Worm (Caenorhabditis elegans) whole organism, early embryonic: ENCODE results near the gene Y39G8C.2.

Experiments
- B0310.2 ChIP-seq: sonication (generic microtip); optimal IDR thresholded peaks from 2 replicates; lab custom pipeline; 2016; ENCODE audit warnings: mild to moderate bottlenecking, missing genetic modification characterization, missing compliant biosample characterization
- F13C5.2 ChIP-seq: sonication (generic microtip); optimal IDR thresholded peaks from 2 replicates; lab custom pipeline; 2017; ENCODE audit warnings: mild to moderate bottlenecking, missing genetic modification characterization, inconsistent platforms, missing compliant biosample characterization
- aly-1 ChIP-seq: sonication (generic microtip); optimal IDR thresholded peaks from 2 replicates; lab custom pipeline; 2016; ENCODE audit warnings: missing genetic modification characterization, missing compliant biosample characterization
- ama-1 ChIP-seq: fragments of 150-350 bp; optimal IDR thresholded peaks from 2 replicates; lab custom pipeline; 2014
- ceh-13 ChIP-seq: fragments of 200-800 bp; sonication (Bioruptor generic); optimal IDR thresholded peaks from 2 replicates; lab custom pipeline; 2018; ENCODE audit warnings: mild to moderate bottlenecking, missing genetic modification characterization, missing compliant biosample characterization
- ceh-36 ChIP-seq: sonication (generic microtip); optimal IDR thresholded peaks from 2 replicates; lab custom pipeline; 2016; ENCODE audit warnings: missing genetic modification characterization, inconsistent platforms, missing compliant biosample characterization
- ets-7 ChIP-seq: sonication (generic microtip); optimal IDR thresholded peaks from 2 replicates; lab custom pipeline; 2016; ENCODE audit warnings: missing genotype, missing genetic modification characterization, missing compliant biosample characterization
- flt-1 ChIP-seq: fragments of 200-800 bp; sonication (Bioruptor generic); IDR thresholded peaks from 2 replicates; pipeline ENCODE4 v1.3.6; 2022; ENCODE audit warnings: missing genetic modification characterization, missing compliant biosample characterization
- hmbx-1 ChIP-seq: sonication (generic microtip); optimal IDR thresholded peaks from 2 replicates; lab custom pipeline; 2016; ENCODE audit warnings: mild to moderate bottlenecking, missing genetic modification characterization, missing compliant biosample characterization
- hmg-4 ChIP-seq: fragments of 200-800 bp; sonication (Bioruptor generic); optimal IDR thresholded peaks from 2 replicates; lab custom pipeline; 2018; ENCODE audit warnings: mild to moderate bottlenecking, missing genetic modification characterization, missing compliant biosample characterization
- hnd-1 ChIP-seq: sonication (generic microtip); optimal IDR thresholded peaks from 2 replicates; lab custom pipeline; 2016; ENCODE audit warnings: missing genetic modification characterization, missing compliant biosample characterization
- pes-1 ChIP-seq: fragments of 200-800 bp; sonication (Bioruptor generic); IDR thresholded peaks from 2 replicates; pipeline ENCODE4 v1.3.6; 2022; ENCODE audit warnings: missing genetic modification reagents, missing genetic modification characterization, missing compliant biosample characterization
- scrt-1 ChIP-seq: fragments of 200-800 bp; sonication (Bioruptor generic); IDR thresholded peaks from 2 replicates; pipeline ENCODE4 v1.3.6; 2022; ENCODE audit warnings: missing genetic modification characterization, missing compliant biosample characterization
- sea-1 ChIP-seq: fragments of 200-800 bp; sonication (Bioruptor generic); conservative IDR thresholded peaks from 2 replicates; pipeline ENCODE4 v1.3.6; 2022; ENCODE audit warnings: missing genetic modification characterization, missing compliant biosample characterization
- tbx-11 ChIP-seq: fragments of 200-800 bp; sonication (Bioruptor generic); IDR thresholded peaks from 2 replicates; pipeline ENCODE4 v1.3.6; 2022; ENCODE audit warnings: missing genetic modification characterization, missing compliant biosample characterization
- tbx-37 ChIP-seq: fragments of 200-800 bp; sonication (Bioruptor generic); conservative IDR thresholded peaks from 2 replicates; pipeline ENCODE4 v1.3.6; 2022; ENCODE audit warnings: missing genetic modification reagents, missing genetic modification characterization, missing compliant biosample characterization
- tra-4 ChIP-seq: sonication (generic microtip); optimal IDR thresholded peaks from 2 replicates; lab custom pipeline; 2017; ENCODE audit warnings: missing genetic modification characterization, missing compliant biosample characterization

Gene Y39G8C.2

DNA sequence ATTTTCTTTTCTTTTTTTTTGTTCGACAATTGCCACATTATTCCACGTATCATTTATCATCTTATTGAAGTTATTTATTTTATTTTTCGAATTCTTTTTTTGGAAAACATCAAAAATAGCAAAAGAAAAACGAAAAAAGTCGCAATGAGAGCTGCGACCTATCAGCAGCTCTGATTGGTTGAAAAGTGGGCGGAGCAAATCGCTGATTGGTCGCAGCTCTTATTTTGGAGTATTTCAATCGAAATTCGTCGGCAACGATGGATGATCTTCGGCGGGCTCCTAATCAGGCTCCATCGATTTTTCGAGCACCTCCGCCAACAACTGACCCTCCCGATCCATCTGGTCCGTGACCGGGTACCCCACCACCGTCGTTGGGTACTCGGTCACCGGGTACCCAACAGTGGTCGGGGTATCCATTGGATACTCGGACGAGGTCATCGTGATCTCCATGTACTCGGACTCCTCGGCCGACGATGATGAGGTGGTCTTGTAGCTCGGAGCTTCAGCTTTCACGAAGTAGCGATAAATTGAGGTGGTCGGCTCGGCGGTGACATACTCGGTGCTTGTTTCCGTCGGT, 7.5 kb downstream of the Y39G8C.2 start:
- TF ChIP-seq aly-1 (tag; lab: Kevin White, UChicago): no peak

DNA sequence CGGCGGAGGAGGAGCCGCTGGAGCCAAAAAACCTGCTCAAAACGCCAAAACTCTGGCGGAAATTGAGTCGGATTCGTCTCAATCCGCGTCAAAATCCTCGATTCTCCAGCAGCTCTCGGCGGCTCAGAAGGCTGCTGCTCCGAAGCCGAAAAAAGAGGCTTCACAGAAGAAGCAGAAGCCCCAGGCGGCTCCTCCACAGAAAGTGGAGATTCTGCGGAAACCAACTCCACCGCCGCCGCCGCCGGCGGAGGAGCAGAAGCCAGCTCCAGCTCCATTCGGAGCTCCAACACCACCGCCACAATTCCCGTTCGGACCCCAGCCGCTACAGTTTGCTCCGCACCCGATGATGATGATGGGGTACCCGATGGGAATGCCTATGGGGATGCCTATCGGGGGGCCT, 10.5 kb downstream of the Y39G8C.2 start:
- TF ChIP-seq B0310.2 (no peak), aly-1 (tag; lab: Kevin White, UChicago) (no peak), hnd-1 (tag; lab: Kevin White, UChicago) (no peak), ceh-13 (GFP tag; lab: Kevin White, UChicago) (no peak), scrt-1 (no peak)

DNA sequence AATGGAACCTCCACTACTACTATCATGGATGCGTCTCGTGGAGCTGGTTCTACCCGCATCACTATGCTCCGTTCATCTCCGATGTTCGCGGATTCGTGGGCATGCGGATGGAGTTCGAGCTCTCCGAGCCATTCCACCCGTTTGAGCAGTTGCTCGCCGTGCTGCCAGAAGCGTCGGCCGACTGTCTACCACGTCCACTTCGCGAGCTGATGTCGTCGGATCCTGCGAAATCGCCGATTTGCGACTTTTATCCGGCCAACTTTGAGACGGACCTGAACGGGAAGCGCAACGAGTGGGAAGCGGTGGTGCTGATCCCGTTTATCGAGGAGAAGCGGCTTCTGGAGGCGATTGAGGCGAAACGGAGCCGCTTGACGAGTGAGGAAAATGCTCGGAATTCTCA, 19.6 kb downstream of the Y39G8C.2 start:
- no peak for TF ChIP-seq ceh-13 (GFP tag; lab: Kevin White, UChicago)
- no peak for TF ChIP-seq ama-1 (lab: Kevin White, UChicago)
- TF ChIP-seq tbx-37: no peak
- TF ChIP-seq flt-1 (GFP tag; lab: Robert Waterston, UW): no peak

ce11 chrII:14074825-14075224, 22.6 kb downstream of the Y39G8C.2 start:
- no peak for TF ChIP-seq tbx-37
- no peak for TF ChIP-seq ceh-13 (GFP tag; lab: Kevin White, UChicago)
- no peak for TF ChIP-seq scrt-1
- no peak for TF ChIP-seq hnd-1 (tag; lab: Kevin White, UChicago)
- TF ChIP-seq tra-4 (tag; lab: Kevin White, UChicago): no peak
- no peak for TF ChIP-seq pes-1 (GFP tag; lab: Robert Waterston, UW)
- no peak for TF ChIP-seq hmg-4
- no peak for TF ChIP-seq tbx-11 (GFP tag; lab: Robert Waterston, UW)
- no peak for TF ChIP-seq ets-7 (tag; lab: Kevin White, UChicago)
- TF ChIP-seq ama-1 (lab: Kevin White, UChicago): no peak
- no peak for TF ChIP-seq sea-1
- TF ChIP-seq F13C5.2: no peak
- TF ChIP-seq B0310.2: no peak
- no peak for TF ChIP-seq aly-1 (tag; lab: Kevin White, UChicago)
- TF ChIP-seq hmbx-1 (tag; lab: Kevin White, UChicago): no peak
- no peak for TF ChIP-seq ceh-36 (tag; lab: Kevin White, UChicago)

DNA sequence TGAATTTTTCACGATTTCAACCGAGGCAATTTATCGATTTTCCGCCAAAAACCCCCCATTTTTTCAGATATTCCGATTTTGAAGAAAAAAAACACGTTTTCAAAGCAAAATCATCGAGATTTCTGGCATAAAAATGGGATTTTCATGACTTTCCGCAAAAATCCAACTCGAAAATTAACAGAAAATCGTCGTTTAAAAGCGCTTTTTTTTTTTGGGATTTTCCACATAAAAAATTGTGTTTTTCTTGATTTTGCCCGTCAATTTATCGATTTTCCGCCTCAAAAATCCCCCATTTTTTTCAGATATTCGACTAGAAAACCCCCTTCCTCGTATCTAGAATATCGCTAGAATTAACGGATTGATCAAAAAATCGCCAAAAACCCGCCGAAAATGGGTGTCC, 28.8 kb downstream of the Y39G8C.2 start, which contains the start of gene xrn-1:
Gene xrn-1 (plus strand): TSS at position 301 of the 400 bp plus-strand sequence.
- TF ChIP-seq scrt-1: no peak
- no peak for TF ChIP-seq ceh-36 (tag; lab: Kevin White, UChicago)
- no peak for TF ChIP-seq B0310.2
- TF ChIP-seq hmg-4: no peak
- TF ChIP-seq hmbx-1 (tag; lab: Kevin White, UChicago): no peak
- TF ChIP-seq ama-1 (lab: Kevin White, UChicago): no peak
- no peak for TF ChIP-seq tbx-11 (GFP tag; lab: Robert Waterston, UW)
- no peak for TF ChIP-seq hnd-1 (tag; lab: Kevin White, UChicago)
- no peak for TF ChIP-seq sea-1
- no peak for TF ChIP-seq pes-1 (GFP tag; lab: Robert Waterston, UW)
- TF ChIP-seq aly-1 (tag; lab: Kevin White, UChicago): no peak
- TF ChIP-seq ceh-13 (GFP tag; lab: Kevin White, UChicago): no peak
- no peak for TF ChIP-seq flt-1 (GFP tag; lab: Robert Waterston, UW)
- no peak for TF ChIP-seq tbx-37
- TF ChIP-seq F13C5.2: no peak
- no peak for TF ChIP-seq ets-7 (tag; lab: Kevin White, UChicago)

ce11 chrII:14065486-14065885, 31.9 kb downstream of the Y39G8C.2 start:
- TF ChIP-seq tra-4 (tag; lab: Kevin White, UChicago) (no peak), ceh-13 (GFP tag; lab: Kevin White, UChicago) (no peak), ama-1 (lab: Kevin White, UChicago) (no peak)

DNA sequence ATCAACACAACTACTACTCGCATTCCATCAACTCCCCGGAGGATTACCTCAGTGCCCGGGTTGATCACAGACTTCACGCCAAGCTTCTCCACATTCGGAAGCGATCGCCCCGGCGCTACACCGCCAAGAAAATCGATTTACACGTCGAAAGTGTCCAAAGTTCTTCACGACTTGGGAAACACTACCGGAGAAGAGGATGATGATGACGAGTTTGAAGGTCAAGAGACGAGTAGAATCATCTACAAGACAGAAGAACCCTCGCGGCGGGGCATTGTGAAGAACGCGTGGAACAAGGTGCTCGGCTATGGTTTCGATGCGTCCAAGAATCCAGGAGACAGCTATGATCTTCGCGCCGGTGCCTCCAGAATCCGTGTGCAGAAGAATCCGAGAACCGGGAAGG, 33.4 kb downstream of the Y39G8C.2 start:
- no peak for TF ChIP-seq F13C5.2
- no peak for TF ChIP-seq ama-1 (lab: Kevin White, UChicago)

DNA sequence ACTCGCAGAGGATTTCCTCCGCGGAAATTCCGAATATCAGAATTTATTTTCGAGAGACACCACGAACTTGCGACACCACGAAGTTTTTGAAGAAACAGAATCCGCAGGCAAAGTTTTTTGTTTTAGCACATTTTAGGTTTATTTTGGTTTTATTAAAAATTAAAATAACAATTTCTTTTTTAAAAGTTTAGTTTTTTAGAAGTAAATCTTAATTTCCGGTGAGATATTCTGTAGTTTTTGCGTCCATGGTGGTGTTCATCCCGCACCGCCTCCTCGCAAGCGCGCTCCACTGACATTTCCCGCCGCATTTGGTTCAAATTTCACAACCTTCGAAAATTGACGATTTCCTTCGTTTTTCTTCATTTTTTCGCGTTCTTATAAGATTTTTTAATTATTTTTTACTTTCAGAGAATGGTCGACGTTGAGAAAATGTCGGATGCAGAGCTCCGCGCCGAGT, 34.3 kb downstream of the Y39G8C.2 start, which contains the start of gene lem-2:
Gene lem-2 (plus strand): TSS at position 407 of the 457 bp plus-strand sequence.
- TF ChIP-seq scrt-1 (0 out of 2 replicates have a peak, but pooled peaks have one; percentile 13), tra-4 (tag; lab: Kevin White, UChicago) (peak; percentile 85), ama-1 (lab: Kevin White, UChicago) (no peak), hmbx-1 (tag; lab: Kevin White, UChicago) (peak; percentile 60), B0310.2 (peak; percentile 56), hmg-4 (peak; percentile 6), sea-1 (no peak), hnd-1 (tag; lab: Kevin White, UChicago) (peak; percentile 38), aly-1 (tag; lab: Kevin White, UChicago) (no peak), ets-7 (tag; lab: Kevin White, UChicago) (peak; percentile 53), tbx-37 (no peak), pes-1 (GFP tag; lab: Robert Waterston, UW) (no peak; the same call in 1 of the 2 replicates), ceh-13 (GFP tag; lab: Kevin White, UChicago) (peak; percentile 50), ceh-36 (tag; lab: Kevin White, UChicago) (no peak), tbx-11 (GFP tag; lab: Robert Waterston, UW) (no peak), flt-1 (GFP tag; lab: Robert Waterston, UW) (peak; percentile 48; the same call in 1 of the 2 replicates), F13C5.2 (peak; percentile 78)
